Worm (Caenorhabditis elegans) whole organism, L2 larva: ENCODE measurements around the gene F59E12.6.

Experiments
- C34F6.9 ChIP-seq: fragments of 150-350 bp; optimal IDR thresholded peaks from 2 replicates; lab custom pipeline; 2014; ENCODE audit warnings: missing biosample characterization, missing genetic modification characterization
- fos-1 ChIP-seq: fragments of 150-350 bp; optimal IDR thresholded peaks from 2 replicates; lab custom pipeline; 2014; ENCODE audit warnings: missing biosample characterization, missing genetic modification characterization
- lin-13 ChIP-seq: fragments of 150-350 bp; optimal IDR thresholded peaks from 2 replicates; lab custom pipeline; 2014; ENCODE audit warnings: missing biosample characterization, missing genetic modification reagents, missing genetic modification characterization
- lsy-2 ChIP-seq, 2 experiments: fragments of 150-350 bp in 1 of 2; sonication (generic microtip) in 1 of 2; optimal IDR thresholded peaks; 2 replicates each; lab custom pipeline; 2014 to 2017; ENCODE audit warnings: missing biosample characterization in 2 of 2, missing genetic modification characterization in 2 of 2
- nhr-11 ChIP-seq: fragments of 150-350 bp; optimal IDR thresholded peaks from 2 replicates; lab custom pipeline; 2014; ENCODE audit warnings: missing biosample characterization, missing genetic modification characterization
- nhr-77 ChIP-seq: fragments of 150-350 bp; optimal IDR thresholded peaks from 2 replicates; lab custom pipeline; 2014; ENCODE audit warnings: missing biosample characterization, missing genetic modification characterization
- skn-1 ChIP-seq: sonication (generic microtip); optimal IDR thresholded peaks from 2 replicates; lab custom pipeline; 2017; ENCODE audit warnings: missing biosample characterization, missing genetic modification characterization
- unc-55 ChIP-seq: fragments of 150-350 bp; sonication (generic microtip); optimal IDR thresholded peaks from 3 replicates; lab custom pipeline; 2014; ENCODE audit warnings: missing biosample characterization, missing genetic modification reagents, missing genetic modification characterization
- unc-62 ChIP-seq: fragments of 150-350 bp; optimal IDR thresholded peaks from 2 replicates; lab custom pipeline; 2014; ENCODE audit warnings: missing biosample characterization, missing genetic modification reagents, missing genetic modification characterization

DNA sequence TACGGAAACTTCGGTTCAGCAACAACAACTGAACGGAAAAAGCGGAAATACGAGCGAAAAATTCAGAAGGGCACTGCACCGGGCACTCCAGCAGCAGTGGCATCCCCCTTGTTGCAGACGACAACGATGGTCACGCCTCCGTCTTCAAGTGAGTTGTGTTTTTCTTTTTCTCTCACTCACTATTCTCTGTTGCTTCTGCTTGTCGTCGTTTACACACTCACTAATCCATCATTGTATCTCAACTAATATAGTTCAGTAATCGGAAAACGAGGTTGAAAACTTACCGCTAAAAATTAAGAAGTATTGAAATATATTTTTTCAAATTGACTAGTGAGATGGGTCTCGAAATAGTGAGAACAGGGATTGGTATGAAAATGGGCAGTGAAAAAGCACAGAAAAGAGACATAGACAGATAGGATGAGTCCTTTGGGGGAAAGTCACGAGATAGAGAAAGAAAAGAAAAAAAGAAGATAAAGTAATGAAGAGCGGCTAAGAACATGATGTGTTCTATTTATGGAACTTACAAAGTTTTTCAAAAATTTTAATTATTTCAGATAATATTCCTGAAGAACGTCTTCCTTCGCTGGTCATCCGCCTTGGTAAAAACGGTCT lies 32.5 kb upstream of the F59E12.6 start:
- TF ChIP-seq unc-62 (GFP tag; lab: Kevin White, UChicago), result no peak
- no peak for TF ChIP-seq skn-1 (tag; lab: Kevin White, UChicago)
- TF ChIP-seq nhr-11 (tag; lab: Kevin White, UChicago), result no peak
- TF ChIP-seq lin-13, result no peak
- TF ChIP-seq unc-55 (GFP tag; lab: Kevin White, UChicago), result peak; percentile 44
- TF ChIP-seq fos-1, result no peak
- peak; percentile 29 for TF ChIP-seq C34F6.9 (tag; lab: Kevin White, UChicago)
- no peak for TF ChIP-seq nhr-77 (tag; lab: Kevin White, UChicago)
- peak in 1 of 2 experiments; percentile 49 for TF ChIP-seq lsy-2 (tag; optimal IDR thresholded peaks at IDR 0.05; lab: Kevin White, UChicago)
